Worm (Caenorhabditis elegans) whole organism, early embryonic: ENCODE results near the gene gcy-7.

Experiments used
- B0310.2 ChIP-seq: sonication (generic microtip); optimal IDR thresholded peaks from 2 replicates; lab custom pipeline; 2016; ENCODE audit warnings: mild to moderate bottlenecking, missing genetic modification characterization, missing compliant biosample characterization
- aly-1 ChIP-seq: sonication (generic microtip); optimal IDR thresholded peaks from 2 replicates; lab custom pipeline; 2016; ENCODE audit warnings: missing genetic modification characterization, missing compliant biosample characterization
- ama-1 ChIP-seq: fragments of 150-350 bp; optimal IDR thresholded peaks from 2 replicates; lab custom pipeline; 2014
- ceh-13 ChIP-seq: fragments of 200-800 bp; sonication (Bioruptor generic); optimal IDR thresholded peaks from 2 replicates; lab custom pipeline; 2018; ENCODE audit warnings: mild to moderate bottlenecking, missing genetic modification characterization, missing compliant biosample characterization
- flt-1 ChIP-seq: fragments of 200-800 bp; sonication (Bioruptor generic); IDR thresholded peaks from 2 replicates; pipeline ENCODE4 v1.3.6; 2022; ENCODE audit warnings: missing genetic modification characterization, missing compliant biosample characterization
- hmbx-1 ChIP-seq: sonication (generic microtip); optimal IDR thresholded peaks from 2 replicates; lab custom pipeline; 2016; ENCODE audit warnings: mild to moderate bottlenecking, missing genetic modification characterization, missing compliant biosample characterization
- hnd-1 ChIP-seq: sonication (generic microtip); optimal IDR thresholded peaks from 2 replicates; lab custom pipeline; 2016; ENCODE audit warnings: missing genetic modification characterization, missing compliant biosample characterization
- pes-1 ChIP-seq: fragments of 200-800 bp; sonication (Bioruptor generic); IDR thresholded peaks from 2 replicates; pipeline ENCODE4 v1.3.6; 2022; ENCODE audit warnings: missing genetic modification reagents, missing genetic modification characterization, missing compliant biosample characterization
- scrt-1 ChIP-seq: fragments of 200-800 bp; sonication (Bioruptor generic); IDR thresholded peaks from 2 replicates; pipeline ENCODE4 v1.3.6; 2022; ENCODE audit warnings: missing genetic modification characterization, missing compliant biosample characterization
- sea-1 ChIP-seq: fragments of 200-800 bp; sonication (Bioruptor generic); conservative IDR thresholded peaks from 2 replicates; pipeline ENCODE4 v1.3.6; 2022; ENCODE audit warnings: missing genetic modification characterization, missing compliant biosample characterization
- tbx-11 ChIP-seq: fragments of 200-800 bp; sonication (Bioruptor generic); IDR thresholded peaks from 2 replicates; pipeline ENCODE4 v1.3.6; 2022; ENCODE audit warnings: missing genetic modification characterization, missing compliant biosample characterization
- tbx-37 ChIP-seq: fragments of 200-800 bp; sonication (Bioruptor generic); conservative IDR thresholded peaks from 2 replicates; pipeline ENCODE4 v1.3.6; 2022; ENCODE audit warnings: missing genetic modification reagents, missing genetic modification characterization, missing compliant biosample characterization
- tra-4 ChIP-seq: sonication (generic microtip); optimal IDR thresholded peaks from 2 replicates; lab custom pipeline; 2017; ENCODE audit warnings: missing genetic modification characterization, missing compliant biosample characterization

DNA sequence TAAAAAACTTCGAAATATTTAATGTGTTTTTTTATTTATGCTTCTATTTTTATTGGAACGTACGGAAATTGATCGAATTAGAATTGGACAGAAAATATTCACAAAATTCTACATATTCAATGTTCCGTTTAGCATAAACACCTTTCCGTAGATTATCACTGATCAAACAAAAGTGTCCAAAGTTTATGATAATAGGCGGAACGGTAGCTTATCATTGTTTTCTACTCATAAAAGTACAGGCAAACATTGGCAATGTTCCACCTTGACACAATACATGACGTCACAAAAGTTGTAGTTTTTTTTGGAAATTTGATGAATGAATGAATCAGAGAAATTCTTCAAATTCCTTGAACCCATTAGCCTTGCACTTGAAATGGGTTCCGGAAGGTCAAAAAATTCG, 16.8 kb downstream of the gcy-7 start:
- TF ChIP-seq hmbx-1 (tag; lab: Kevin White, UChicago) (no peak), ama-1 (lab: Kevin White, UChicago) (no peak), sea-1 (GFP tag; lab: Robert Waterston, UW) (no peak), aly-1 (no peak), tra-4 (tag; lab: Kevin White, UChicago) (no peak), tbx-37 (GFP tag; lab: Robert Waterston, UW) (no peak), tbx-11 (GFP tag; lab: Robert Waterston, UW) (no peak), B0310.2 (tag; lab: Kevin White, UChicago) (no peak), scrt-1 (no peak), flt-1 (no peak), pes-1 (GFP tag; lab: Robert Waterston, UW) (no peak), ceh-13 (GFP tag; lab: Kevin White, UChicago) (no peak), hnd-1 (tag; lab: Kevin White, UChicago) (no peak)
